Fruit fly (Drosophila melanogaster) whole organism, adult: ENCODE measurements around the gene Jon99Cii.

ENCODE experiments used
- CG11617 ChIP-seq: fragments of 200-800 bp; sonication (Bioruptor generic); optimal IDR thresholded peaks from 2 replicates; lab custom pipeline; 2017; ENCODE audit warnings: mild to moderate bottlenecking, missing biosample characterization, missing genetic modification reagents, missing genetic modification characterization
- CG12768 ChIP-seq: fragments of 200-800 bp; sonication (Bioruptor generic); optimal IDR thresholded peaks from 2 replicates; lab custom pipeline; 2017; ENCODE audit warnings: missing biosample characterization, missing genetic modification characterization, mild to moderate bottlenecking, moderate library complexity, missing genetic modification reagents
- CG7045 ChIP-seq: fragments of 200-800 bp; sonication (Bioruptor generic); optimal IDR thresholded peaks from 2 replicates; lab custom pipeline; 2017; ENCODE audit warnings: missing biosample characterization, mild to moderate bottlenecking, missing genetic modification characterization
- Crg-1 ChIP-seq: fragments of 200-800 bp; sonication (Bioruptor generic); optimal IDR thresholded peaks from 2 replicates; lab custom pipeline; 2016; ENCODE audit warnings: missing biosample characterization, missing genetic modification characterization
- Hr96 ChIP-seq: fragments of 200-800 bp; sonication (Bioruptor generic); optimal IDR thresholded peaks from 2 replicates; lab custom pipeline; 2016; ENCODE audit warnings: missing biosample characterization, missing genetic modification characterization
- Mnt ChIP-seq: fragments of 200-800 bp; sonication (Bioruptor generic); optimal IDR thresholded peaks from 2 replicates; lab custom pipeline; 2016; ENCODE audit warnings: missing biosample characterization, mild to moderate bottlenecking, missing genetic modification characterization
- bab1 ChIP-seq: fragments of 200-800 bp; sonication (Bioruptor generic); optimal IDR thresholded peaks from 3 replicates; lab custom pipeline; 2019; ENCODE audit warnings: missing biosample characterization, mild to moderate bottlenecking, missing genetic modification characterization, moderate library complexity
- cic ChIP-seq: fragments of 200-800 bp; sonication (Bioruptor generic); optimal IDR thresholded peaks from 2 replicates; lab custom pipeline; 2017; ENCODE audit warnings: missing biosample characterization, mild to moderate bottlenecking, missing genetic modification characterization, moderate library complexity
- cnc ChIP-seq, 2 experiments: fragments of >200 bp; optimal IDR thresholded peaks; 2 replicates each; lab custom pipeline; 2017
- kay ChIP-seq: fragments of 200-800 bp; sonication (Bioruptor generic); peaks from one replicate; lab custom pipeline; 2016; ENCODE audit warnings: missing biosample characterization, missing genetic modification characterization, borderline replicate concordance
- tj ChIP-seq: fragments of 200-800 bp; sonication (Bioruptor generic); optimal IDR thresholded peaks from 3 replicates; lab custom pipeline; 2017; ENCODE audit warnings: missing biosample characterization, mild to moderate bottlenecking, missing genetic modification characterization, moderate library complexity
- toe ChIP-seq: fragments of 200-800 bp; sonication (Bioruptor generic); optimal IDR thresholded peaks from 2 replicates; lab custom pipeline; 2016; ENCODE audit warnings: missing biosample characterization, missing genetic modification characterization

DNA sequence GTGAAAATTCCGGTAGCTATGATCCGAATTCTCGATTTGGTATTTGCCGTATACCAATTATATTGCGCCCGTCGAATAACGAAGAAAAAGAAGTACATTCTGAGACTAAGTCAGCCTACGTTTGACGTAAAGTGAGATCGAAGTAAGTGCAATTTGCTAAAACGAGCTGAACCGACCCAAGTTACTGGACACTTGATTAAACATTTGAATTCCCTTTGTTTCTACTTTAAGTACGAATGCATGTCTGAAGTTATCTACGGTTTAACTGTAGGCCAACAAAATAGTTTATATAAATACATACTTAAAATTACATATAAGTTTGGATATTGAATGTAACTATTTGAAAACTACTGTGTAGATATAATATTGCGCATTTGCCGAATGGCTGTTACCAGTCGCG lies 5.9 kb upstream of the Jon99Cii start, which contains the start of gene alpha-Man-Ic:
- TF ChIP-seq CG7045 (GFP tag; lab: Kevin White, UChicago) (no peak), CG11617 (no peak), cic (GFP tag; lab: Kevin White, UChicago) (no peak), Crg-1 (GFP tag; lab: Kevin White, UChicago) (no peak), Hr96 (no peak), bab1 (GFP tag; lab: Kevin White, UChicago) (no peak), CG12768 (no peak), toe (GFP tag; lab: Kevin White, UChicago) (no peak), kay (no peak), cnc (optimal IDR thresholded peaks at IDR 0.05; lab: Kevin White, UChicago) (no peak), tj (GFP tag; lab: Kevin White, UChicago) (no peak), Mnt (GFP tag; lab: Kevin White, UChicago) (no peak)
